Worm (Caenorhabditis elegans) whole organism, late embryonic: Measurements from ENCODE around the gene T08A9.13.

ENCODE experiments used
- ahr-1 ChIP-seq: sonication (generic microtip); optimal IDR thresholded peaks from 2 replicates; lab custom pipeline; 2016; ENCODE audit warnings: missing genetic modification characterization, missing compliant biosample characterization
- ceh-34 ChIP-seq: sonication (generic microtip); optimal IDR thresholded peaks from 2 replicates; lab custom pipeline; 2016; ENCODE audit warnings: mild to moderate bottlenecking, missing genetic modification characterization, missing compliant biosample characterization
- ceh-9 ChIP-seq: sonication (generic microtip); optimal IDR thresholded peaks from 2 replicates; lab custom pipeline; 2016; ENCODE audit warnings: mild to moderate bottlenecking, missing genetic modification characterization, inconsistent platforms, missing compliant biosample characterization
- fkh-10 ChIP-seq: fragments of 150-350 bp; optimal IDR thresholded peaks from 2 replicates; lab custom pipeline; 2014; ENCODE audit warnings: missing biosample characterization, missing genetic modification reagents, missing genetic modification characterization

DNA sequence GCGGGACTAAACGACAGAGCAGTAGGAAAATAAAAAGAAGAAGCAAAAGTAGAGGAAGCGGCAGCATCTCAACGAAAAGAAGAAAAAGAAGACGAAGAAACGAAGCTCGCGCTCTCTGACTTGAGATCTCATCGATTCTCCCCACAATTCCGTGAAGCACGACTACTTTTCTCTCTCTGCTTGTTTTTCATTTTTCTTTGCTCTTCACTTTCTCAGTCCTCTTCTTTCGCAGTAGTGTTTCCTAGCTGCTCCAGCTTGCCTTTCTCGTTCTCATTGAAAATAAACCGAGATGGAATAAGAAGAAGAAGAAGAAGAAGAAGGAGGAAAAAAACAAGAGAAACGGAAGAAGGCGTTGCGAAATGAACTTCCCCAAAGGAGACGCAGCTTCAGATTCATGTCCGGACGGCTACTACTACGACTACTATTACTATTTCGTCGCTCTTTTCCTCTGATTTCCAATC is 37.5 kb downstream of the T08A9.13 start:
- no peak for TF ChIP-seq ceh-34 (tag; lab: Kevin White, UChicago)
- no peak for TF ChIP-seq fkh-10 (GFP tag; lab: Kevin White, UChicago)
- no peak for TF ChIP-seq ceh-9 (tag; lab: Kevin White, UChicago)
- no peak for TF ChIP-seq ahr-1 (tag; lab: Kevin White, UChicago)
